Fruit fly (Drosophila melanogaster) whole organism, embryonic: ENCODE data around the gene mRpS31.
A peak's percentile ranks its signal among the peaks of the same experiment; 100 is the strongest.

Source experiments
- Ada2b ChIP-seq: fragments of 200-800 bp; sonication (Bioruptor generic); IDR thresholded peaks from 2 replicates; pipeline ENCODE4 v1.3.6; 2022; ENCODE audit warnings: missing biosample characterization, missing genetic modification characterization
- CG11504 ChIP-seq: fragments of 200-800 bp; sonication (Bioruptor generic); optimal IDR thresholded peaks from 3 replicates; lab custom pipeline; 2019; ENCODE audit warnings: missing biosample characterization, mild to moderate bottlenecking, missing genetic modification characterization, moderate library complexity
- CG1233 ChIP-seq: fragments of 200-800 bp; sonication (Bioruptor generic); optimal IDR thresholded peaks from 4 replicates; lab custom pipeline; 2018; ENCODE audit warnings: missing biosample characterization, mild to moderate bottlenecking, missing genetic modification characterization
- CG12391 ChIP-seq: fragments of 200-800 bp; sonication (Bioruptor generic); optimal IDR thresholded peaks from 3 replicates; lab custom pipeline; 2018; ENCODE audit warnings: missing biosample characterization, mild to moderate bottlenecking, missing genetic modification characterization, moderate library complexity
- CG14014 ChIP-seq: fragments of 200-800 bp; sonication (Bioruptor generic); IDR thresholded peaks from 2 replicates; pipeline ENCODE4 v1.3.6; 2022; ENCODE audit warnings: missing biosample characterization, missing genetic modification characterization
- CG15601 ChIP-seq: fragments of 200-800 bp; sonication (Bioruptor generic); optimal IDR thresholded peaks from 3 replicates; lab custom pipeline; 2019; ENCODE audit warnings: missing biosample characterization, mild to moderate bottlenecking, missing genetic modification characterization, moderate library complexity
- CG16863 ChIP-seq: fragments of 200-800 bp; sonication (Bioruptor generic); optimal IDR thresholded peaks from 3 replicates; lab custom pipeline; 2016; ENCODE audit warnings: missing biosample characterization, missing genetic modification characterization
- CG17612 ChIP-seq: fragments of 200-800 bp; sonication (Bioruptor generic); IDR thresholded peaks from 2 replicates; pipeline ENCODE4 v1.3.6; 2022; ENCODE audit warnings: missing biosample characterization, missing genetic modification characterization
- CG17829 ChIP-seq: fragments of 200-800 bp; optimal IDR thresholded peaks from 2 replicates; lab custom pipeline; 2019; ENCODE audit warnings: missing biosample characterization, mild to moderate bottlenecking, missing genetic modification characterization, moderate library complexity
- CG17912 ChIP-seq: fragments of 200-800 bp; sonication (Bioruptor generic); optimal IDR thresholded peaks from 2 replicates; lab custom pipeline; 2018; ENCODE audit warnings: missing biosample characterization, mild to moderate bottlenecking, missing genetic modification characterization
- CG31441 ChIP-seq: fragments of 200-800 bp; sonication (Bioruptor generic); IDR thresholded peaks from 2 replicates; pipeline ENCODE4 v1.3.6; 2022; ENCODE audit warnings: missing biosample characterization, missing genetic modification characterization
- CG34422 ChIP-seq: fragments of 200-800 bp; sonication (Bioruptor generic); IDR thresholded peaks from 3 replicates; pipeline ENCODE4 v1.3.6; 2022; ENCODE audit warnings: missing biosample characterization, missing genetic modification characterization
- CG43689 ChIP-seq: fragments of 200-800 bp; sonication (Bioruptor generic); IDR thresholded peaks from 2 replicates; pipeline ENCODE4 v1.3.6; 2022; ENCODE audit warnings: missing biosample characterization, missing genetic modification characterization
- CG4617 ChIP-seq: fragments of 200-800 bp; sonication (Bioruptor generic); optimal IDR thresholded peaks from 3 replicates; lab custom pipeline; 2016; ENCODE audit warnings: missing biosample characterization, missing genetic modification characterization, borderline replicate concordance
- CG4820 ChIP-seq: fragments of 200-800 bp; sonication (Bioruptor generic); optimal IDR thresholded peaks from 3 replicates; lab custom pipeline; 2016; ENCODE audit warnings: missing biosample characterization, missing genetic modification characterization
- CG5180 ChIP-seq: fragments of 200-800 bp; sonication (Bioruptor generic); optimal IDR thresholded peaks from 3 replicates; lab custom pipeline; 2017; ENCODE audit warnings: missing biosample characterization, missing genetic modification characterization, mild to moderate bottlenecking, moderate library complexity, missing genetic modification reagents
- CG5245 ChIP-seq: fragments of 200-800 bp; sonication (Bioruptor generic); optimal IDR thresholded peaks from 3 replicates; lab custom pipeline; 2016; ENCODE audit warnings: missing biosample characterization, missing genetic modification characterization
- CG7271 ChIP-seq: fragments of 200-800 bp; sonication (Bioruptor generic); optimal IDR thresholded peaks from 2 replicates; lab custom pipeline; 2018; ENCODE audit warnings: missing biosample characterization, mild to moderate bottlenecking, missing genetic modification characterization, moderate library complexity
- CG7357 ChIP-seq: fragments of 200-800 bp; sonication (Bioruptor generic); IDR thresholded peaks from 3 replicates; pipeline ENCODE4 v1.3.6; 2022; ENCODE audit warnings: missing biosample characterization, missing genetic modification characterization
- CG7745 ChIP-seq: fragments of 200-800 bp; sonication (Bioruptor generic); optimal IDR thresholded peaks from 2 replicates; lab custom pipeline; 2018; ENCODE audit warnings: missing biosample characterization, mild to moderate bottlenecking, missing genetic modification characterization, moderate library complexity
- CG8765 ChIP-seq: fragments of 200-800 bp; sonication (Bioruptor generic); IDR thresholded peaks from 2 replicates; pipeline ENCODE4 v1.3.6; 2022; ENCODE audit warnings: missing biosample characterization, missing genetic modification characterization
- CG9437 ChIP-seq: fragments of 200-800 bp; sonication (Bioruptor generic); optimal IDR thresholded peaks from 2 replicates; lab custom pipeline; 2018; ENCODE audit warnings: missing biosample characterization, mild to moderate bottlenecking, missing genetic modification characterization
- Dad ChIP-seq: fragments of 200-800 bp; sonication (Bioruptor generic); optimal IDR thresholded peaks from 3 replicates; lab custom pipeline; 2016; ENCODE audit warnings: missing biosample characterization, missing genetic modification characterization
- Dll ChIP-seq: fragments of 200-800 bp; sonication (Bioruptor generic); IDR thresholded peaks from 4 replicates; pipeline ENCODE4 v1.3.6; 2022; ENCODE audit warnings: missing biosample characterization, missing genetic modification characterization; ENCODE audit not compliant: partially characterized antibody
- Doc2 ChIP-seq: fragments of 200-800 bp; sonication (Bioruptor generic); IDR thresholded peaks from 2 replicates; pipeline ENCODE4 v1.3.6; 2022; ENCODE audit warnings: missing biosample characterization, missing genetic modification characterization
- Ets97D ChIP-seq: fragments of 200-800 bp; sonication (Bioruptor generic); optimal IDR thresholded peaks from 3 replicates; lab custom pipeline; 2016; ENCODE audit warnings: missing biosample characterization, missing genetic modification characterization
- Hsf ChIP-seq: fragments of 200-800 bp; sonication (Bioruptor generic); optimal IDR thresholded peaks from 3 replicates; lab custom pipeline; 2016; ENCODE audit warnings: missing biosample characterization, missing genetic modification characterization
- NC2α ChIP-seq: fragments of 200-800 bp; sonication (Bioruptor generic); optimal IDR thresholded peaks from 2 replicates; lab custom pipeline; 2016; ENCODE audit warnings: missing biosample characterization, missing genetic modification characterization
- Neu2 ChIP-seq: fragments of 200-800 bp; sonication (Bioruptor generic); optimal IDR thresholded peaks from 3 replicates; lab custom pipeline; 2016; ENCODE audit warnings: missing biosample characterization, missing genetic modification characterization, borderline replicate concordance
- Sox100B ChIP-seq: fragments of 200-800 bp; sonication (Bioruptor generic); optimal IDR thresholded peaks from 3 replicates; lab custom pipeline; 2018; ENCODE audit warnings: missing biosample characterization, mild to moderate bottlenecking, missing genetic modification characterization
- ab ChIP-seq: fragments of 200-800 bp; sonication (Bioruptor generic); optimal IDR thresholded peaks from 2 replicates; lab custom pipeline; 2016; ENCODE audit warnings: missing biosample characterization, missing genetic modification characterization
- ara ChIP-seq: fragments of 200-800 bp; sonication (Bioruptor generic); IDR thresholded peaks from 2 replicates; pipeline ENCODE4 v1.3.6; 2022; ENCODE audit warnings: missing biosample characterization, missing genetic modification characterization
- ase ChIP-seq: fragments of 200-800 bp; sonication (Bioruptor generic); IDR thresholded peaks from 3 replicates; pipeline ENCODE4 v1.3.6; 2022; ENCODE audit warnings: missing biosample characterization, missing genetic modification characterization
- az2 ChIP-seq: fragments of 200-800 bp; sonication (Bioruptor generic); optimal IDR thresholded peaks from 3 replicates; lab custom pipeline; 2016; ENCODE audit warnings: missing biosample characterization, missing genetic modification characterization
- cato ChIP-seq: fragments of 200-800 bp; sonication (Bioruptor generic); optimal IDR thresholded peaks from 2 replicates; lab custom pipeline; 2016; ENCODE audit warnings: missing biosample characterization, missing genetic modification characterization, borderline replicate concordance
- caup ChIP-seq: fragments of 200-800 bp; sonication (Bioruptor generic); optimal IDR thresholded peaks from 3 replicates; lab custom pipeline; 2017; ENCODE audit warnings: missing biosample characterization, mild to moderate bottlenecking, missing genetic modification characterization, moderate library complexity; ENCODE audit not compliant: severe bottlenecking
- chinmo ChIP-seq: fragments of 200-800 bp; sonication (Bioruptor generic); IDR thresholded peaks from 4 replicates; pipeline ENCODE4 v1.3.6; 2022; ENCODE audit warnings: missing biosample characterization, missing genetic modification characterization; ENCODE audit not compliant: partially characterized antibody
- chm ChIP-seq: fragments of 200-800 bp; sonication (Bioruptor generic); IDR thresholded peaks from 2 replicates; pipeline ENCODE4 v1.3.6; 2022; ENCODE audit warnings: missing biosample characterization, missing genetic modification characterization
- corto ChIP-seq: fragments of 200-800 bp; sonication (Bioruptor generic); optimal IDR thresholded peaks from 2 replicates; lab custom pipeline; 2016; ENCODE audit warnings: missing biosample characterization, mild to moderate bottlenecking, missing genetic modification characterization, moderate library complexity
- disco-r ChIP-seq: fragments of 200-800 bp; sonication (Bioruptor generic); optimal IDR thresholded peaks from 2 replicates; lab custom pipeline; 2016; ENCODE audit warnings: missing biosample characterization, missing genetic modification characterization
- ems ChIP-seq: fragments of 200-800 bp; sonication (Bioruptor generic); optimal IDR thresholded peaks from 3 replicates; lab custom pipeline; 2016; ENCODE audit warnings: missing biosample characterization, missing genetic modification characterization
- lola ChIP-seq, 3 experiments: fragments of >200 bp in 2 of 3; fragments of 200-800 bp in 1 of 3; sonication (Bioruptor generic) in 1 of 3; optimal IDR thresholded peaks; 2 replicates each; lab custom pipeline; 2017 to 2019; ENCODE audit warnings: missing biosample characterization in 3 of 3, missing genetic modification characterization in 3 of 3, mild to moderate bottlenecking in 1 of 3, moderate library complexity in 1 of 3
- luna ChIP-seq: fragments of 200-800 bp; sonication (Bioruptor generic); optimal IDR thresholded peaks from 2 replicates; lab custom pipeline; 2016; ENCODE audit warnings: missing biosample characterization, missing genetic modification characterization
- p53 ChIP-seq: fragments of 200-800 bp; sonication (Bioruptor generic); optimal IDR thresholded peaks from 2 replicates; lab custom pipeline; 2016; ENCODE audit warnings: missing biosample characterization, missing genetic modification characterization
- sens-2 ChIP-seq: fragments of 200-800 bp; sonication (Bioruptor generic); IDR thresholded peaks from 2 replicates; pipeline ENCODE4 v1.3.6; 2022; ENCODE audit warnings: missing biosample characterization, missing genetic modification characterization
- so ChIP-seq: fragments of 200-800 bp; sonication (Bioruptor generic); IDR thresholded peaks from 3 replicates; pipeline ENCODE4 v1.3.6; 2022; ENCODE audit warnings: missing biosample characterization, missing genetic modification characterization
- ssp ChIP-seq: fragments of 200-800 bp; sonication (Bioruptor generic); IDR thresholded peaks from 2 replicates; pipeline ENCODE4 v1.3.6; 2022; ENCODE audit warnings: missing biosample characterization, missing genetic modification characterization
- stc ChIP-seq: fragments of 200-800 bp; sonication (Bioruptor generic); IDR thresholded peaks from 2 replicates; pipeline ENCODE4 v1.3.6; 2022; ENCODE audit warnings: missing biosample characterization, missing genetic modification characterization
- sug ChIP-seq: fragments of 200-800 bp; optimal IDR thresholded peaks from 2 replicates; lab custom pipeline; 2019; ENCODE audit warnings: missing biosample characterization, mild to moderate bottlenecking, missing genetic modification characterization, moderate library complexity
- tio ChIP-seq: fragments of 200-800 bp; sonication (Bioruptor generic); optimal IDR thresholded peaks from 2 replicates; lab custom pipeline; 2017; ENCODE audit warnings: missing biosample characterization, missing genetic modification characterization, inconsistent platforms

The mRpS31 gene

DNA sequence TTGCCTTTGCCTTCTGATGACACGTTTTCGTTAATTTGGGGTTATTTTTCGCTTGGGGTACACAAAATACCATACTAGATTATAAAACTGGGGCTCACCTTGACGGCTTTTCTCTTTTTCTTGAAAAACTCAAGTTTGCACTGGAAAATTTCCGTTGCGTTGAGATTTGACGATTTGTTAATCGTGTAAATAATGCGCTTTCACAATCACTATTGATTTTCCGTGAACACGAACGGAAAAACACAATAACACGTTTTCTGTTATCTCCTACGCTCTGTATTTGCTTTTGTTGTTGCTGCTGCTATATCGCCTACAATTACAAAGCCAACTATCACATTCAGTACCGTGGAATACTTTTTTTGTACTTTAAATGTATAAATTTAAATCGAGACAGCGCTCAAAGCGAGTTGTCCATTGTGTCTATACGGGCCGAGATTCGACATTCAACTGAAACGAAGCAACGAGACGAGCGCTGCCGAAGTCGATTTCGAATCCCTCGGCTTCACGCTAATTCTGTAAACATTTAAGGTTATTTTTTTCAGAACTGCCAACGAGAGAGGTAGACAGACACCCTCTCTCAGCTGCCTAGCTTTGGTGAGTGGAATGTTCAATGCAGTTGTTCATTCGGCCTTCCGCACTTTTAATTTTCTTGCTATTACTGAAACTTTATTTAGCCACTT is 41.5 kb downstream of the mRpS31 start (continued):
- TF ChIP-seq Neu2 (GFP tag; lab: Kevin White, UChicago) (no peak), caup (peak; percentile 65), CG7271 (tag; lab: Kevin White, UChicago) (no peak), tio (GFP tag; lab: Kevin White, UChicago) (no peak), ems (GFP tag; lab: Kevin White, UChicago) (no peak), CG34422 (GFP tag; lab: Robert Waterston, UW) (peak; percentile 44; the same call in 1 of the 3 replicates), CG15601 (peak; percentile 28), CG17612 (GFP tag; lab: Robert Waterston, UW) (no peak), CG31441 (no peak; the same call in 1 of the 2 replicates), Sox100B (GFP tag; lab: Kevin White, UChicago) (no peak), cato (GFP tag; lab: Kevin White, UChicago) (no peak), ab (no peak), chinmo (GFP tag; lab: Robert Waterston, UW) (peak; percentile 94), CG1233 (no peak), Ets97D (GFP tag; lab: Kevin White, UChicago) (no peak), Ada2b (GFP tag; lab: Robert Waterston, UW) (no peak), CG43689 (no peak), Dad (GFP tag; lab: Kevin White, UChicago) (no peak), CG17912 (GFP tag; lab: Kevin White, UChicago) (no peak), sens-2 (GFP tag; lab: Robert Waterston, UW) (no peak), CG11504 (tag; lab: Kevin White, UChicago) (peak; percentile 7), CG14014 (GFP tag; lab: Robert Waterston, UW) (peak; percentile 53; the same call in 1 of the 2 replicates), CG16863 (GFP tag; lab: Kevin White, UChicago) (no peak), Hsf (GFP tag; lab: Kevin White, UChicago) (no peak), ase (GFP tag; lab: Robert Waterston, UW) (no peak), lola (GFP tag; optimal IDR thresholded peaks at IDR 0.05; lab: Kevin White, UChicago) (no peak), CG12391 (tag; lab: Kevin White, UChicago) (peak; percentile 6), CG8765 (no peak), CG5245 (GFP tag; lab: Kevin White, UChicago) (no peak), ara (GFP tag; lab: Robert Waterston, UW) (no peak), corto (GFP tag; lab: Kevin White, UChicago) (no peak), NC2α (GFP tag; lab: Kevin White, UChicago) (no peak), sug (tag; lab: Kevin White, UChicago) (peak; percentile 56), so (peak; percentile 24; the same call in 1 of the 3 replicates), ssp (GFP tag; lab: Robert Waterston, UW) (no peak), disco-r (GFP tag; lab: Kevin White, UChicago) (no peak), chm (GFP tag; lab: Robert Waterston, UW) (peak; percentile 92), Doc2 (GFP tag; lab: Robert Waterston, UW) (no peak), CG5180 (GFP tag; lab: Kevin White, UChicago) (no peak), CG7745 (peak; percentile 37), CG4820 (GFP tag; lab: Kevin White, UChicago) (no peak), az2 (no peak), luna (GFP tag; lab: Kevin White, UChicago) (no peak), CG4617 (GFP tag; lab: Kevin White, UChicago) (no peak), stc (no peak), p53 (GFP tag; lab: Kevin White, UChicago) (no peak), Dll (GFP tag; lab: Robert Waterston, UW) (0 out of 4 replicates have a peak, but pooled peaks have one; percentile 20), CG17829 (peak; percentile 60), CG9437 (GFP tag; lab: Kevin White, UChicago) (no peak), CG7357 (no peak)
